Fruit fly (Drosophila melanogaster) whole organism, embryonic: ENCODE results near the gene Col4a1.

Experiments
- Ada2b ChIP-seq: fragments of 200-800 bp; sonication (Bioruptor generic); IDR thresholded peaks from 2 replicates; pipeline ENCODE4 v1.3.6; 2022; ENCODE audit warnings: missing biosample characterization, missing genetic modification characterization
- B-H1 ChIP-seq: fragments of 200-800 bp; sonication (Bioruptor generic); IDR thresholded peaks from 3 replicates; pipeline ENCODE4 v1.3.6; 2022; ENCODE audit warnings: missing biosample characterization, missing genetic modification characterization
- CG14667 ChIP-seq: fragments of 200-800 bp; sonication (Bioruptor generic); IDR thresholded peaks from 2 replicates; pipeline ENCODE4 v1.3.6; 2022; ENCODE audit warnings: missing biosample characterization, missing genetic modification characterization
- CG15073 ChIP-seq: fragments of 200-800 bp; sonication (Bioruptor generic); optimal IDR thresholded peaks from 2 replicates; lab custom pipeline; 2016; ENCODE audit warnings: missing biosample characterization, missing genetic modification characterization
- CG16813 ChIP-seq: fragments of 200-800 bp; sonication (Bioruptor generic); IDR thresholded peaks from 3 replicates; pipeline ENCODE4 v1.3.6; 2022; ENCODE audit warnings: missing biosample characterization, missing genetic modification characterization; ENCODE audit not compliant: partially characterized antibody
- CG17359 ChIP-seq: fragments of 200-800 bp; sonication (Bioruptor generic); optimal IDR thresholded peaks from 3 replicates; lab custom pipeline; 2018; ENCODE audit warnings: missing biosample characterization, mild to moderate bottlenecking, missing genetic modification characterization, moderate library complexity
- CG17802 ChIP-seq: fragments of 200-800 bp; sonication (Bioruptor generic); optimal IDR thresholded peaks from 2 replicates; lab custom pipeline; 2018; ENCODE audit warnings: missing biosample characterization, mild to moderate bottlenecking, missing genetic modification characterization, moderate library complexity
- CG2116 ChIP-seq: fragments of 200-800 bp; sonication (Bioruptor generic); optimal IDR thresholded peaks from 3 replicates; lab custom pipeline; 2018; ENCODE audit warnings: missing biosample characterization, mild to moderate bottlenecking, missing genetic modification characterization
- CG30403 ChIP-seq: fragments of 200-800 bp; sonication (Bioruptor generic); optimal IDR thresholded peaks from 3 replicates; lab custom pipeline; 2016; ENCODE audit warnings: missing biosample characterization, missing genetic modification characterization
- CG3163 ChIP-seq: fragments of 200-800 bp; sonication (Bioruptor generic); optimal IDR thresholded peaks from 3 replicates; lab custom pipeline; 2016; ENCODE audit warnings: missing biosample characterization, missing genetic modification characterization
- CG32772 ChIP-seq: fragments of 200-800 bp; sonication (Bioruptor generic); IDR thresholded peaks from 2 replicates; pipeline ENCODE4 v1.3.6; 2022; ENCODE audit warnings: missing biosample characterization, missing genetic modification characterization
- CG34224 ChIP-seq: fragments of 200-800 bp; sonication (Bioruptor generic); IDR thresholded peaks from 3 replicates; pipeline ENCODE4 v1.3.6; 2022; ENCODE audit warnings: missing biosample characterization, missing genetic modification characterization; ENCODE audit not compliant: partially characterized antibody
- CG34376 ChIP-seq: fragments of 200-800 bp; sonication (Bioruptor generic); optimal IDR thresholded peaks from 2 replicates; lab custom pipeline; 2018; ENCODE audit warnings: missing biosample characterization, mild to moderate bottlenecking, missing genetic modification characterization
- CG3726 ChIP-seq: fragments of 200-800 bp; sonication (Bioruptor generic); IDR thresholded peaks from 3 replicates; pipeline ENCODE4, ENCODE4 v1.3.6; 2022; ENCODE audit warnings: missing biosample characterization, missing genetic modification characterization
- CG6175 ChIP-seq: fragments of 200-800 bp; sonication (Bioruptor generic); IDR thresholded peaks from 3 replicates; pipeline ENCODE4 v1.3.6; 2022; ENCODE audit warnings: missing biosample characterization, missing genetic modification characterization
- CG7271 ChIP-seq: fragments of 200-800 bp; sonication (Bioruptor generic); optimal IDR thresholded peaks from 2 replicates; lab custom pipeline; 2018; ENCODE audit warnings: missing biosample characterization, mild to moderate bottlenecking, missing genetic modification characterization, moderate library complexity
- CG7357 ChIP-seq: fragments of 200-800 bp; sonication (Bioruptor generic); IDR thresholded peaks from 3 replicates; pipeline ENCODE4 v1.3.6; 2022; ENCODE audit warnings: missing biosample characterization, missing genetic modification characterization
- CG7928 ChIP-seq: fragments of 200-800 bp; sonication (Bioruptor generic); optimal IDR thresholded peaks from 2 replicates; lab custom pipeline; 2017; ENCODE audit warnings: missing biosample characterization, mild to moderate bottlenecking, missing genetic modification characterization
- E2f2 ChIP-seq: fragments of 200-800 bp; sonication (Bioruptor generic); IDR thresholded peaks from 2 replicates; pipeline ENCODE4 v1.3.6; 2022; ENCODE audit warnings: missing biosample characterization, missing genetic modification characterization
- GATAe ChIP-seq: fragments of 200-800 bp; sonication (Bioruptor generic); conservative IDR thresholded peaks from 2 replicates; pipeline ENCODE4 v1.3.6; 2022; ENCODE audit warnings: missing biosample characterization, missing genetic modification characterization
- Gug ChIP-seq: fragments of 200-800 bp; sonication (Bioruptor generic); IDR thresholded peaks from 4 replicates; pipeline ENCODE4 v1.3.6; 2022; ENCODE audit warnings: missing biosample characterization, missing genetic modification characterization
- Hr78 ChIP-seq, 2 experiments: fragments of 200-800 bp in 1 of 2; fragments of >200 bp in 1 of 2; sonication (Bioruptor generic) in 1 of 2; optimal IDR thresholded peaks; 2 replicates each; lab custom pipeline; 2017 to 2019; ENCODE audit warnings: missing biosample characterization in 2 of 2, missing genetic modification characterization in 2 of 2, mild to moderate bottlenecking in 1 of 2, moderate library complexity in 1 of 2
- Nf-YB ChIP-seq: fragments of 200-800 bp; sonication (Bioruptor generic); optimal IDR thresholded peaks from 3 replicates; lab custom pipeline; 2019; ENCODE audit warnings: missing biosample characterization, mild to moderate bottlenecking, missing genetic modification characterization, moderate library complexity
- Usf ChIP-seq: fragments of 200-800 bp; sonication (Bioruptor generic); optimal IDR thresholded peaks from 2 replicates; lab custom pipeline; 2017; ENCODE audit warnings: missing genotype, missing biosample characterization, missing genetic modification characterization
- ab ChIP-seq: fragments of 200-800 bp; sonication (Bioruptor generic); optimal IDR thresholded peaks from 2 replicates; lab custom pipeline; 2016; ENCODE audit warnings: missing biosample characterization, missing genetic modification characterization
- emc ChIP-seq: fragments of 200-800 bp; sonication (Bioruptor generic); optimal IDR thresholded peaks from 2 replicates; lab custom pipeline; 2016; ENCODE audit warnings: missing biosample characterization, missing genetic modification characterization
- fd64A ChIP-seq: fragments of 200-800 bp; sonication (Bioruptor generic); optimal IDR thresholded peaks from 3 replicates; lab custom pipeline; 2018; ENCODE audit warnings: missing biosample characterization, mild to moderate bottlenecking, missing genetic modification characterization
- fd96Cb ChIP-seq: fragments of 200-800 bp; sonication (Bioruptor generic); optimal IDR thresholded peaks from 2 replicates; lab custom pipeline; 2018; ENCODE audit warnings: missing biosample characterization, mild to moderate bottlenecking, missing genetic modification characterization, moderate library complexity
- fru ChIP-seq: fragments of >200 bp; optimal IDR thresholded peaks from 2 replicates; lab custom pipeline; 2017
- gcm ChIP-seq: fragments of 200-800 bp; sonication (Bioruptor generic); optimal IDR thresholded peaks from 2 replicates; lab custom pipeline; 2019; ENCODE audit warnings: missing biosample characterization, mild to moderate bottlenecking, missing genetic modification characterization, moderate library complexity
- grn ChIP-seq: fragments of 200-800 bp; sonication (Bioruptor generic); optimal IDR thresholded peaks from 3 replicates; lab custom pipeline; 2017; ENCODE audit warnings: missing biosample characterization, missing genetic modification characterization
- h ChIP-seq: fragments of >200 bp; optimal IDR thresholded peaks from 2 replicates; lab custom pipeline; 2017
- jing ChIP-seq: fragments of 200-800 bp; sonication (Bioruptor generic); optimal IDR thresholded peaks from 2 replicates; lab custom pipeline; 2018; ENCODE audit warnings: missing biosample characterization, mild to moderate bottlenecking, missing genetic modification characterization
- jumu ChIP-seq: fragments of 200-800 bp; sonication (Bioruptor generic); optimal IDR thresholded peaks from 3 replicates; lab custom pipeline; 2016; ENCODE audit warnings: missing biosample characterization, missing genetic modification characterization
- knrl ChIP-seq: fragments of 200-800 bp; sonication (Bioruptor generic); IDR thresholded peaks from 3 replicates; pipeline ENCODE4 v1.3.6; 2022; ENCODE audit warnings: missing biosample characterization, missing genetic modification characterization; ENCODE audit not compliant: partially characterized antibody
- lola ChIP-seq, 3 experiments: fragments of >200 bp in 2 of 3; fragments of 200-800 bp in 1 of 3; sonication (Bioruptor generic) in 1 of 3; optimal IDR thresholded peaks; 2 replicates each; lab custom pipeline; 2017 to 2019; ENCODE audit warnings: missing biosample characterization in 3 of 3, missing genetic modification characterization in 3 of 3, mild to moderate bottlenecking in 1 of 3, moderate library complexity in 1 of 3
- mirr ChIP-seq: fragments of 200-800 bp; sonication (Bioruptor generic); optimal IDR thresholded peaks from 3 replicates; lab custom pipeline; 2018; ENCODE audit warnings: missing biosample characterization, mild to moderate bottlenecking, missing genetic modification characterization
- nerfin-2 ChIP-seq: fragments of 200-800 bp; sonication (Bioruptor generic); IDR thresholded peaks from 2 replicates; pipeline ENCODE4 v1.3.6; 2022; ENCODE audit warnings: missing biosample characterization, missing genetic modification characterization; ENCODE audit not compliant: partially characterized antibody
- nmo ChIP-seq: fragments of 200-800 bp; sonication (Bioruptor generic); optimal IDR thresholded peaks from 2 replicates; lab custom pipeline; 2018; ENCODE audit warnings: missing biosample characterization, mild to moderate bottlenecking, missing genetic modification characterization, moderate library complexity
- nom ChIP-seq: fragments of 200-800 bp; sonication (Bioruptor generic); optimal IDR thresholded peaks from 2 replicates; lab custom pipeline; 2017; ENCODE audit warnings: missing biosample characterization, missing genetic modification characterization, mild to moderate bottlenecking, moderate library complexity, missing genetic modification reagents
- ro ChIP-seq: fragments of 200-800 bp; sonication (Bioruptor generic); IDR thresholded peaks from 2 replicates; pipeline ENCODE4 v1.3.6; 2022; ENCODE audit warnings: missing biosample characterization, missing genetic modification characterization
- row ChIP-seq: fragments of 200-800 bp; sonication (Bioruptor generic); IDR thresholded peaks from 3 replicates; pipeline ENCODE4 v1.3.6; 2022; ENCODE audit warnings: missing biosample characterization, missing genetic modification characterization
- sd ChIP-seq: fragments of 200-800 bp; sonication (Bioruptor generic); optimal IDR thresholded peaks from 3 replicates; lab custom pipeline; 2018; ENCODE audit warnings: missing biosample characterization, mild to moderate bottlenecking, missing genetic modification characterization, moderate library complexity
- sens ChIP-seq: fragments of 200-800 bp; sonication (Bioruptor generic); peaks from one replicate; lab custom pipeline; 2016; ENCODE audit warnings: missing biosample characterization, missing genetic modification characterization
- shn ChIP-seq: fragments of 200-800 bp; sonication (Bioruptor generic); optimal IDR thresholded peaks from 3 replicates; lab custom pipeline; 2016; ENCODE audit warnings: missing biosample characterization, missing genetic modification characterization
- slp2 ChIP-seq: fragments of 200-800 bp; sonication (Bioruptor generic); optimal IDR thresholded peaks from 2 replicates; lab custom pipeline; 2016; ENCODE audit warnings: missing biosample characterization, missing genetic modification characterization
- sob ChIP-seq: fragments of 200-800 bp; sonication (Bioruptor generic); IDR thresholded peaks from 2 replicates; pipeline ENCODE4 v1.3.6; 2022; ENCODE audit warnings: missing biosample characterization, missing genetic modification characterization
- tx ChIP-seq: fragments of 200-800 bp; sonication (Bioruptor generic); optimal IDR thresholded peaks from 2 replicates; lab custom pipeline; 2016; ENCODE audit warnings: missing biosample characterization, missing genetic modification characterization
- vvl ChIP-seq: fragments of 200-800 bp; sonication (Bioruptor generic); IDR thresholded peaks from 2 replicates; pipeline ENCODE4 v1.3.6; 2022; ENCODE audit warnings: missing biosample characterization, missing genetic modification characterization

Col4a1 gene

DNA sequence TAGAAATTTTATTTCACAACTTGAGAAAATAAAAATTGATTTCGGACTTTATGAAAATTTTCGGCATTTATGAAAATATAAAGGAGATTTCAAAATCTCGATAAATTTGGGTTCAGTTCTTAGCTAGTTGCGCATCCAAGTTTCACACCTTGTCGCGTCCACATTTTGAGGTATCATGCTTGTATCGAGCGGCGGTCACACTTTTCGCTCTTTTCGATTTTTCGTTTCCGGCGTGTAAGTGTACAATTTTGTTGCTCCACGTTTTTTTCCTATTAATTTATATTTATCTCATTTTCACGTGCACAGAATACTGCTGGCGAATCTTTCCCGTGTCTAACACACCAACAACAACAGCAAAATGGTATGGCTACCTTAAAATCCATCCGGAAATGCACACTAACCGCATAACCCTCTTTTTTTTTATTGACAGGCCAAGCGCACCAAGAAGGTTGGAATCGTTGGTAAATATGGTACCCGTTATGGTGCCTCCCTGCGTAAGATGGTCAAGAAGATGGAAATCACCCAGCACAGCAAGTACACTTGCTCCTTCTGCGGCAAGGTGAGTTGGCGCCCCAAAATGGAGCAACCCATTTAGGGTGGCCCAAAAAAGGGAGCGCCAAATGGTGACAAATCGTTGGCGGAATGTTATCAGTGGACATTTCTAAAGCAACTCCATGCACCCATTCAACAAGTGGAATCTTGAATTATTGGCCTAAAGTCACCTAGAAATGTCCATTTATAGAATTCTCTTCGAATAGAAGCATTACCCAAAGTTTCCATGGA is 41.6 kb downstream of the Col4a1 start, which contains the start of gene RpL37A (continued):
- TF ChIP-seq jumu (GFP tag; lab: Kevin White, UChicago) (peak; percentile 0), fd64A (peak; percentile 76), CG34376 (peak; percentile 96), mirr (GFP tag; lab: Kevin White, UChicago) (peak; percentile 75), shn (GFP tag; lab: Kevin White, UChicago) (peak; percentile 47), CG7271 (peak; percentile 93), knrl (GFP tag; lab: Robert Waterston, UW) (peak; percentile 24; the same call in 1 of the 3 replicates), sob (GFP tag; lab: Robert Waterston, UW) (peak; percentile 85), sens (GFP tag; lab: Kevin White, UChicago) (peak; percentile 97), Gug (GFP tag; lab: Robert Waterston, UW) (no peak), row (GFP tag; lab: Robert Waterston, UW) (peak; percentile 64), slp2 (GFP tag; lab: Kevin White, UChicago) (peak; percentile 83), CG16813 (GFP tag; lab: Robert Waterston, UW) (no peak), GATAe (GFP tag; lab: Robert Waterston, UW) (no peak), CG15073 (GFP tag; lab: Kevin White, UChicago) (no peak), lola (GFP tag; optimal IDR thresholded peaks at IDR 0.05; lab: Kevin White, UChicago) (peak in 1 of 3 experiments; percentile 18), Nf-YB (peak; percentile 68), fru (lab: Kevin White, UChicago) (no peak), grn (GFP tag; lab: Kevin White, UChicago) (peak; percentile 77), CG14667 (GFP tag; lab: Robert Waterston, UW) (no peak), E2f2 (peak; percentile 78), CG3726 (0 out of 3 replicates have a peak, but pooled peaks have one; percentile 14), jing (no peak), ab (GFP tag; lab: Kevin White, UChicago) (no peak), CG34224 (GFP tag; lab: Robert Waterston, UW) (0 out of 3 replicates have a peak, but pooled peaks have one; percentile 20), B-H1 (GFP tag; lab: Robert Waterston, UW) (peak; percentile 54; the same call in 1 of the 3 replicates), CG2116 (peak; percentile 86), CG7928 (peak; percentile 64), CG32772 (GFP tag; lab: Robert Waterston, UW) (no peak; the same call in 1 of the 2 replicates), ro (GFP tag; lab: Robert Waterston, UW) (no peak), CG3163 (GFP tag; lab: Kevin White, UChicago) (peak; percentile 63), CG17359 (tag; lab: Kevin White, UChicago) (peak; percentile 71), CG30403 (GFP tag; lab: Kevin White, UChicago) (peak; percentile 69), nerfin-2 (GFP tag; lab: Robert Waterston, UW) (no peak), sd (no peak), nmo (peak; percentile 81), nom (GFP tag; lab: Kevin White, UChicago) (peak; percentile 86), CG17802 (tag; lab: Kevin White, UChicago) (peak; percentile 68), Hr78 (GFP tag; optimal IDR thresholded peaks at IDR 0.05; lab: Kevin White, UChicago) (peak in 1 of 2 experiments; percentile 29), vvl (GFP tag; lab: Robert Waterston, UW) (peak; percentile 90), tx (peak; percentile 63), CG6175 (GFP tag; lab: Robert Waterston, UW) (peak; percentile 72; the same call in 2 of the 3 replicates), CG7357 (no peak), Ada2b (GFP tag; lab: Robert Waterston, UW) (peak; percentile 43; the same call in 1 of the 2 replicates), emc (GFP tag; lab: Kevin White, UChicago) (peak; percentile 86), h (no peak), gcm (peak; percentile 56), Usf (GFP tag; lab: Kevin White, UChicago) (peak; percentile 41), fd96Cb (tag; lab: Kevin White, UChicago) (peak; percentile 20)
